Fruit fly (Drosophila melanogaster) whole organism, embryonic: ENCODE data around the gene clumsy.

Source experiments
- ATbp ChIP-seq: fragments of 200-800 bp; sonication (Bioruptor generic); optimal IDR thresholded peaks from 2 replicates; lab custom pipeline; 2017; ENCODE audit warnings: missing biosample characterization, mild to moderate bottlenecking, missing genetic modification characterization, missing genetic modification reagents
- Abd-B ChIP-seq: fragments of 200-800 bp; sonication (Bioruptor generic); optimal IDR thresholded peaks from 2 replicates; lab custom pipeline; 2018; ENCODE audit warnings: missing biosample characterization, mild to moderate bottlenecking, missing genetic modification characterization, moderate library complexity
- Aef1 ChIP-seq: fragments of 200-800 bp; sonication (Bioruptor generic); IDR thresholded peaks from 3 replicates; pipeline ENCODE4 v1.3.6; 2022; ENCODE audit warnings: missing biosample characterization, missing genetic modification characterization
- Asciz ChIP-seq: fragments of 200-800 bp; sonication (Bioruptor generic); optimal IDR thresholded peaks from 2 replicates; lab custom pipeline; 2017; ENCODE audit warnings: missing biosample characterization, mild to moderate bottlenecking, missing genetic modification characterization, missing genetic modification reagents
- CG10147 ChIP-seq: fragments of 200-800 bp; sonication (Bioruptor generic); optimal IDR thresholded peaks from 2 replicates; lab custom pipeline; 2019; ENCODE audit warnings: missing biosample characterization, mild to moderate bottlenecking, missing genetic modification characterization, moderate library complexity
- CG10431 ChIP-seq: fragments of 200-800 bp; sonication (Bioruptor generic); optimal IDR thresholded peaks from 3 replicates; lab custom pipeline; 2018; ENCODE audit warnings: missing biosample characterization, mild to moderate bottlenecking, missing genetic modification characterization
- CG11504 ChIP-seq: fragments of 200-800 bp; sonication (Bioruptor generic); optimal IDR thresholded peaks from 3 replicates; lab custom pipeline; 2019; ENCODE audit warnings: missing biosample characterization, mild to moderate bottlenecking, missing genetic modification characterization, moderate library complexity
- CG11560 ChIP-seq: fragments of 200-800 bp; sonication (Bioruptor generic); IDR thresholded peaks from 3 replicates; pipeline ENCODE4 v1.3.6; 2022; ENCODE audit warnings: missing biosample characterization, missing genetic modification characterization
- CG11723 ChIP-seq: fragments of 200-800 bp; sonication (Bioruptor generic); optimal IDR thresholded peaks from 2 replicates; lab custom pipeline; 2017; ENCODE audit warnings: missing biosample characterization, mild to moderate bottlenecking, missing genetic modification characterization
- CG12104 ChIP-seq: fragments of 200-800 bp; sonication (Bioruptor generic); optimal IDR thresholded peaks from 3 replicates; lab custom pipeline; 2016; ENCODE audit warnings: missing biosample characterization, missing genetic modification characterization
- CG12299 ChIP-seq: fragments of 200-800 bp; sonication (Bioruptor generic); optimal IDR thresholded peaks from 2 replicates; lab custom pipeline; 2018; ENCODE audit warnings: missing biosample characterization, mild to moderate bottlenecking, missing genetic modification characterization
- CG13123 ChIP-seq: fragments of 200-800 bp; sonication (Bioruptor generic); optimal IDR thresholded peaks from 2 replicates; lab custom pipeline; 2016; ENCODE audit warnings: missing biosample characterization, missing genetic modification characterization
- CG13287 ChIP-seq: fragments of 200-800 bp; sonication (Bioruptor generic); IDR thresholded peaks from 2 replicates; pipeline ENCODE4 v1.3.6; 2022; ENCODE audit warnings: missing biosample characterization, missing genetic modification characterization; ENCODE audit not compliant: partially characterized antibody
- CG2889 ChIP-seq: fragments of 200-800 bp; sonication (Bioruptor generic); IDR thresholded peaks from 3 replicates; pipeline ENCODE4 v1.3.6; 2022; ENCODE audit warnings: missing biosample characterization, missing genetic modification characterization
- CG3281 ChIP-seq: fragments of 200-800 bp; sonication (Bioruptor generic); optimal IDR thresholded peaks from 3 replicates; lab custom pipeline; 2017; ENCODE audit warnings: missing biosample characterization, mild to moderate bottlenecking, missing genetic modification characterization
- CG33557 ChIP-seq: fragments of 200-800 bp; sonication (Bioruptor generic); optimal IDR thresholded peaks from 2 replicates; lab custom pipeline; 2019; ENCODE audit warnings: missing biosample characterization, mild to moderate bottlenecking, missing genetic modification characterization, moderate library complexity
- CG4617 ChIP-seq: fragments of 200-800 bp; sonication (Bioruptor generic); optimal IDR thresholded peaks from 3 replicates; lab custom pipeline; 2016; ENCODE audit warnings: missing biosample characterization, missing genetic modification characterization, borderline replicate concordance
- CG6272 ChIP-seq: fragments of 200-800 bp; sonication (Bioruptor generic); IDR thresholded peaks from 2 replicates; pipeline ENCODE4 v1.3.6; 2022; ENCODE audit warnings: missing biosample characterization, missing genetic modification characterization
- CG7357 ChIP-seq: fragments of 200-800 bp; sonication (Bioruptor generic); IDR thresholded peaks from 3 replicates; pipeline ENCODE4 v1.3.6; 2022; ENCODE audit warnings: missing biosample characterization, missing genetic modification characterization
- CG8765 ChIP-seq: fragments of 200-800 bp; sonication (Bioruptor generic); IDR thresholded peaks from 2 replicates; pipeline ENCODE4 v1.3.6; 2022; ENCODE audit warnings: missing biosample characterization, missing genetic modification characterization
- CG9215 ChIP-seq: fragments of 200-800 bp; sonication (Bioruptor generic); IDR thresholded peaks from 2 replicates; pipeline ENCODE4 v1.3.6; 2022; ENCODE audit warnings: missing biosample characterization, missing genetic modification characterization
- CG9932 ChIP-seq: fragments of 200-800 bp; sonication (Bioruptor generic); IDR thresholded peaks from 2 replicates; pipeline ENCODE4 v1.3.6; 2022; ENCODE audit warnings: missing biosample characterization, missing genetic modification characterization
- Dll ChIP-seq: fragments of 200-800 bp; sonication (Bioruptor generic); IDR thresholded peaks from 4 replicates; pipeline ENCODE4 v1.3.6; 2022; ENCODE audit warnings: missing biosample characterization, missing genetic modification characterization; ENCODE audit not compliant: partially characterized antibody
- Eip74EF ChIP-seq, 2 experiments: fragments of 200-800 bp in 1 of 2; fragments of >200 bp in 1 of 2; sonication (Bioruptor generic) in 1 of 2; optimal IDR thresholded peaks; 2 replicates each; lab custom pipeline; 2017 to 2019; ENCODE audit warnings: missing biosample characterization in 2 of 2, missing genetic modification characterization in 2 of 2, mild to moderate bottlenecking in 1 of 2, moderate library complexity in 1 of 2
- Gsc ChIP-seq: fragments of 200-800 bp; sonication (Bioruptor generic); IDR thresholded peaks from 2 replicates; pipeline ENCODE4 v1.3.6; 2022; ENCODE audit warnings: missing biosample characterization, missing genetic modification characterization
- HmgZ ChIP-seq: fragments of 200-800 bp; sonication (Bioruptor generic); optimal IDR thresholded peaks from 2 replicates; lab custom pipeline; 2018; ENCODE audit warnings: missing biosample characterization, mild to moderate bottlenecking, missing genetic modification characterization
- Hsf ChIP-seq: fragments of 200-800 bp; sonication (Bioruptor generic); optimal IDR thresholded peaks from 3 replicates; lab custom pipeline; 2016; ENCODE audit warnings: missing biosample characterization, missing genetic modification characterization
- Lhr ChIP-seq: fragments of 200-800 bp; sonication (Bioruptor generic); optimal IDR thresholded peaks from 3 replicates; lab custom pipeline; 2017; ENCODE audit warnings: mild to moderate bottlenecking, missing biosample characterization, missing genetic modification reagents, missing genetic modification characterization
- Mad ChIP-seq: fragments of 200-800 bp; sonication (Bioruptor generic); optimal IDR thresholded peaks from 2 replicates; lab custom pipeline; 2016; ENCODE audit warnings: missing biosample characterization, missing genetic modification characterization
- Myb ChIP-seq: fragments of 200-800 bp; sonication (Bioruptor generic); optimal IDR thresholded peaks from 2 replicates; lab custom pipeline; 2016; ENCODE audit warnings: missing biosample characterization, missing genetic modification characterization
- NC2β ChIP-seq: fragments of 200-800 bp; sonication (Bioruptor generic); optimal IDR thresholded peaks from 2 replicates; lab custom pipeline; 2016; ENCODE audit warnings: missing biosample characterization, missing genetic modification characterization
- Scr ChIP-seq: fragments of 200-800 bp; sonication (Bioruptor generic); IDR thresholded peaks from 2 replicates; pipeline ENCODE4 v1.3.6; 2022; ENCODE audit warnings: missing biosample characterization, missing genetic modification characterization; ENCODE audit not compliant: partially characterized antibody
- Sox102F ChIP-seq: fragments of 200-800 bp; sonication (Bioruptor generic); optimal IDR thresholded peaks from 2 replicates; lab custom pipeline; 2018; ENCODE audit warnings: missing biosample characterization, mild to moderate bottlenecking, missing genetic modification characterization, moderate library complexity
- Usf ChIP-seq: fragments of 200-800 bp; sonication (Bioruptor generic); optimal IDR thresholded peaks from 2 replicates; lab custom pipeline; 2017; ENCODE audit warnings: missing genotype, missing biosample characterization, missing genetic modification characterization
- aop ChIP-seq: fragments of 200-800 bp; sonication (Bioruptor generic); IDR thresholded peaks from 2 replicates; pipeline ENCODE4 v1.3.6; 2022; ENCODE audit warnings: missing biosample characterization, missing genetic modification characterization
- croc ChIP-seq: fragments of 200-800 bp; sonication (Bioruptor generic); conservative IDR thresholded peaks from 3 replicates; pipeline ENCODE4 v1.3.6; 2022; ENCODE audit warnings: missing biosample characterization, missing genetic modification characterization
- crp ChIP-seq, 2 experiments: fragments of 200-800 bp; sonication (Bioruptor generic); optimal IDR thresholded peaks; 2 replicates in 1 of 2; 3 replicates in 1 of 2; lab custom pipeline; 2017; ENCODE audit warnings: missing biosample characterization in 2 of 2, missing genetic modification characterization in 2 of 2, mild to moderate bottlenecking in 1 of 2, moderate library complexity in 1 of 2
- dmrt11E ChIP-seq: fragments of 200-800 bp; sonication (Bioruptor generic); optimal IDR thresholded peaks from 3 replicates; lab custom pipeline; 2018; ENCODE audit warnings: missing biosample characterization, mild to moderate bottlenecking, missing genetic modification characterization, moderate library complexity
- fd96Cb ChIP-seq: fragments of 200-800 bp; sonication (Bioruptor generic); optimal IDR thresholded peaks from 2 replicates; lab custom pipeline; 2018; ENCODE audit warnings: missing biosample characterization, mild to moderate bottlenecking, missing genetic modification characterization, moderate library complexity
- jigr1 ChIP-seq: fragments of 200-800 bp; sonication (Bioruptor generic); IDR thresholded peaks from 3 replicates; pipeline ENCODE4 v1.3.6; 2022; ENCODE audit warnings: missing biosample characterization, missing genetic modification characterization
- mam ChIP-seq: fragments of 200-800 bp; sonication (Bioruptor generic); optimal IDR thresholded peaks from 3 replicates; lab custom pipeline; 2016; ENCODE audit warnings: missing biosample characterization, missing genetic modification characterization
- oc ChIP-seq: fragments of 200-800 bp; sonication (Bioruptor generic); optimal IDR thresholded peaks from 2 replicates; lab custom pipeline; 2018; ENCODE audit warnings: missing biosample characterization, mild to moderate bottlenecking, missing genetic modification characterization, moderate library complexity
- peb ChIP-seq: fragments of 200-800 bp; sonication (Bioruptor generic); IDR thresholded peaks from 2 replicates; pipeline ENCODE4 v1.3.6; 2022; ENCODE audit warnings: missing biosample characterization, missing genetic modification characterization
- pfk ChIP-seq: fragments of 200-800 bp; sonication (Bioruptor generic); optimal IDR thresholded peaks from 2 replicates; lab custom pipeline; 2018; ENCODE audit warnings: missing biosample characterization, mild to moderate bottlenecking, missing genetic modification characterization, moderate library complexity
- prd ChIP-seq, 3 experiments: fragments of >200 bp in 2 of 3; fragments of 200-800 bp in 1 of 3; sonication (Bioruptor generic) in 1 of 3; optimal IDR thresholded peaks in 2 of 3; IDR thresholded peaks in 1 of 3; 2 replicates in 2 of 3; 3 replicates in 1 of 3; pipeline versions ENCODE4 v1.3.6 to Lab custom; 2017 to 2022; ENCODE audit warnings: missing biosample characterization in 1 of 3, missing genetic modification characterization in 1 of 3
- ranshi ChIP-seq: fragments of 200-800 bp; sonication (Bioruptor generic); IDR thresholded peaks from 2 replicates; pipeline ENCODE4 v1.3.6; 2022; ENCODE audit warnings: missing biosample characterization, missing genetic modification characterization
- repo ChIP-seq: fragments of 200-800 bp; sonication (Bioruptor generic); optimal IDR thresholded peaks from 2 replicates; lab custom pipeline; 2016; ENCODE audit warnings: missing biosample characterization, missing genetic modification characterization
- rib ChIP-seq: fragments of 200-800 bp; sonication (Bioruptor generic); IDR thresholded peaks from 2 replicates; pipeline ENCODE4 v1.3.6; 2022; ENCODE audit warnings: missing biosample characterization, missing genetic modification characterization
- row ChIP-seq: fragments of 200-800 bp; sonication (Bioruptor generic); IDR thresholded peaks from 3 replicates; pipeline ENCODE4 v1.3.6; 2022; ENCODE audit warnings: missing biosample characterization, missing genetic modification characterization
- trh ChIP-seq: fragments of 200-800 bp; sonication (Bioruptor generic); optimal IDR thresholded peaks from 2 replicates; lab custom pipeline; 2016; ENCODE audit warnings: missing biosample characterization, missing genetic modification characterization

clumsy gene

dm6 chr2L:21221114-21221578, 14.9 kb downstream of the clumsy start, which contains the start of gene CG8677 (continued):
- TF ChIP-seq CG12104 (GFP tag; lab: Kevin White, UChicago) (no peak), Myb (GFP tag; lab: Kevin White, UChicago) (peak; percentile 80), CG2889 (GFP tag; lab: Robert Waterston, UW) (no peak), CG3281 (GFP tag; lab: Kevin White, UChicago) (no peak), fd96Cb (tag; lab: Kevin White, UChicago) (no peak), ranshi (GFP tag; lab: Robert Waterston, UW) (no peak), repo (GFP tag; lab: Kevin White, UChicago) (no peak), mam (GFP tag; lab: Kevin White, UChicago) (no peak), CG11504 (tag; lab: Kevin White, UChicago) (no peak), Scr (GFP tag; lab: Robert Waterston, UW) (no peak; the same call in 1 of the 2 replicates), row (GFP tag; lab: Robert Waterston, UW) (peak; percentile 75), Lhr (GFP tag; lab: Kevin White, UChicago) (peak; percentile 84), CG6272 (GFP tag; lab: Robert Waterston, UW) (no peak), NC2β (GFP tag; lab: Kevin White, UChicago) (no peak), oc (tag; lab: Kevin White, UChicago) (no peak), ATbp (no peak), Gsc (GFP tag; lab: Robert Waterston, UW) (no peak), trh (GFP tag; lab: Kevin White, UChicago) (no peak), jigr1 (GFP tag; lab: Robert Waterston, UW) (no peak; the same call in 2 of the 3 replicates), prd (optimal IDR thresholded peaks at IDR 0.05; lab: Kevin White, UChicago) (no peak), prd (GFP tag; IDR thresholded peaks at IDR 0.05; lab: Robert Waterston, UW) (no peak), CG9932 (GFP tag; lab: Robert Waterston, UW) (peak; percentile 49), peb (no peak), dmrt11E (no peak), CG11723 (GFP tag; lab: Kevin White, UChicago) (no peak), Asciz (GFP tag; lab: Kevin White, UChicago) (no peak), CG11560 (tag; lab: Robert Waterston, UW) (no peak), CG8765 (GFP tag; lab: Robert Waterston, UW) (no peak), CG9215 (no peak), CG13123 (GFP tag; lab: Kevin White, UChicago) (no peak), rib (no peak), CG4617 (GFP tag; lab: Kevin White, UChicago) (peak; percentile 62), pfk (GFP tag; lab: Kevin White, UChicago) (no peak), CG33557 (GFP tag; lab: Kevin White, UChicago) (no peak), aop (GFP tag; lab: Robert Waterston, UW) (no peak), CG7357 (GFP tag; lab: Robert Waterston, UW) (no peak), crp (GFP tag; optimal IDR thresholded peaks at IDR 0.05; lab: Kevin White, UChicago) (peak in 1 of 2 experiments; percentile 5), croc (GFP tag; lab: Robert Waterston, UW) (no peak), CG13287 (GFP tag; lab: Robert Waterston, UW) (peak; percentile 30; the same call in 1 of the 2 replicates), Hsf (GFP tag; lab: Kevin White, UChicago) (no peak), CG12299 (tag; lab: Kevin White, UChicago) (peak; percentile 13), Eip74EF (GFP tag; optimal IDR thresholded peaks at IDR 0.05; lab: Kevin White, UChicago) (no peak), HmgZ (tag; lab: Kevin White, UChicago) (peak; percentile 57), Usf (GFP tag; lab: Kevin White, UChicago) (no peak), CG10431 (GFP tag; lab: Kevin White, UChicago) (no peak), CG10147 (GFP tag; lab: Kevin White, UChicago) (no peak), Mad (no peak), Sox102F (GFP tag; lab: Kevin White, UChicago) (no peak), Abd-B (GFP tag; lab: Kevin White, UChicago) (no peak), Aef1 (GFP tag; lab: Robert Waterston, UW) (no peak), Dll (GFP tag; lab: Robert Waterston, UW) (no peak)
